Worm (Caenorhabditis elegans): ENCODE results near the gene srx-51.

DNA sequence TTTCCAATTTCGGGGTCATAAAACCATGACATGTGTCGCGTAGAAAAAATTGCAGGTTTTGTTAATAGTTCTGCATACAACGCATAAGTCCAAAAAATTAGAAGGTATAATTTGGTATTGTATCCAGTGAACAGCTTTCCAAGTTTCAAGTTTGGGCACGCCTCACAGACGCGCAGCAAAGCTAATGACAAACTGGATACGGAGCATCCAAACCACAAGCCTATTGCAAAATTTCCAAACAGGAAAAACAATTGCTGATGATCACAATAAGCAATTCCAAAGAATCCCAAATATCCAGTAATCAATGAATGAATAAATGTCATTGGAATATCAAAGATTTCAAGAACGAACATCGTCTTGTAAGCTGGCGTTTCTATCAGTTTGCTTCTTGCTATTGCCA, 31.8 kb downstream of the srx-51 start:
- TF ChIP-seq cog-1 (tag; optimal IDR thresholded peaks at IDR 0.05): no peak
- no peak for TF ChIP-seq klf-2 (GFP tag; conservative IDR thresholded peaks at IDR 0.05)

Data from whole organism, midembryonic.